Fruit fly (Drosophila melanogaster) whole organism, wandering third instar larva: ENCODE results near the gene wol.

ENCODE experiments used
- Abd-B ChIP-seq: fragments of >200 bp; optimal IDR thresholded peaks from 2 replicates; lab custom pipeline; 2017; ENCODE audit warnings: missing biosample characterization, missing genetic modification characterization
- CG32264 ChIP-seq: fragments of 200-800 bp; sonication (Bioruptor generic); optimal IDR thresholded peaks from 2 replicates; lab custom pipeline; 2016; ENCODE audit warnings: missing biosample characterization, missing genetic modification characterization
- CG9705 ChIP-seq: fragments of 200-800 bp; sonication (Bioruptor generic); optimal IDR thresholded peaks from 2 replicates; lab custom pipeline; 2018; ENCODE audit warnings: missing biosample characterization, mild to moderate bottlenecking, missing genetic modification characterization
- CrebA ChIP-seq: fragments of 200-800 bp; sonication (Bioruptor generic); optimal IDR thresholded peaks from 2 replicates; lab custom pipeline; 2016; ENCODE audit warnings: missing biosample characterization, mild to moderate bottlenecking, missing genetic modification characterization, borderline replicate concordance
- Dfd ChIP-seq: fragments of >200 bp; optimal IDR thresholded peaks from 2 replicates; lab custom pipeline; 2017; ENCODE audit warnings: missing biosample characterization, missing genetic modification characterization
- Dif ChIP-seq: fragments of 200-275, 200-300 bp; sonication (Bioruptor generic); optimal IDR thresholded peaks from 2 replicates; lab custom pipeline; 2018; ENCODE audit warnings: missing biosample characterization, missing genetic modification characterization; ENCODE audit not compliant: partially characterized antibody
- GATAd ChIP-seq: sonication (Bioruptor generic); optimal IDR thresholded peaks from 2 replicates; lab custom pipeline; 2016; ENCODE audit warnings: missing biosample characterization, missing genetic modification characterization
- HLH106 ChIP-seq: fragments of 200-800 bp; optimal IDR thresholded peaks from 3 replicates; lab custom pipeline; 2019; ENCODE audit warnings: missing biosample characterization, mild to moderate bottlenecking, missing genetic modification characterization, moderate library complexity
- Hnf4 ChIP-seq: fragments of 200-800 bp; sonication (Bioruptor generic); optimal IDR thresholded peaks from 2 replicates; lab custom pipeline; 2016; ENCODE audit warnings: missing biosample characterization, mild to moderate bottlenecking, missing genetic modification characterization
- Hr78 ChIP-seq: fragments of >200 bp; optimal IDR thresholded peaks from 2 replicates; lab custom pipeline; 2017; ENCODE audit warnings: missing biosample characterization, missing genetic modification characterization
- Hr83 ChIP-seq: fragments of 200-300 bp; sonication (Bioruptor generic); optimal IDR thresholded peaks from 2 replicates; lab custom pipeline; 2016; ENCODE audit warnings: missing biosample characterization, mild to moderate bottlenecking, missing genetic modification characterization, moderate library complexity; ENCODE audit not compliant: poor library complexity, severe bottlenecking
- Jra ChIP-seq: sonication (Bioruptor generic); optimal IDR thresholded peaks from 2 replicates; lab custom pipeline; 2016; ENCODE audit warnings: missing biosample characterization, missing genetic modification characterization
- Mio ChIP-seq: sonication (Bioruptor generic); optimal IDR thresholded peaks from 2 replicates; lab custom pipeline; 2016; ENCODE audit warnings: missing biosample characterization, missing genetic modification characterization
- Myc ChIP-seq: fragments of >200 bp; optimal IDR thresholded peaks from 2 replicates; lab custom pipeline; 2017
- N ChIP-seq: fragments of >200 bp; optimal IDR thresholded peaks from 2 replicates; lab custom pipeline; 2018; ENCODE audit warnings: missing biosample characterization, missing external identifiers, missing genetic modification characterization
- OdsH ChIP-seq: fragments of 200-800 bp; sonication (Bioruptor generic); optimal IDR thresholded peaks from 2 replicates; lab custom pipeline; 2016; ENCODE audit warnings: missing biosample characterization, mild to moderate bottlenecking, missing genetic modification characterization
- Rel ChIP-seq, 2 experiments: fragments of 200-800 bp; sonication (Bioruptor generic) in 1 of 2; optimal IDR thresholded peaks; 2 replicates in 1 of 2; 3 replicates in 1 of 2; lab custom pipeline; 2016 to 2019; ENCODE audit warnings: mild to moderate bottlenecking in 2 of 2, missing biosample characterization in 2 of 2, missing genetic modification characterization in 2 of 2, moderate library complexity in 1 of 2
- Sp1 ChIP-seq: fragments of 200-800 bp; sonication (Bioruptor generic); optimal IDR thresholded peaks from 3 replicates; lab custom pipeline; 2019; ENCODE audit warnings: missing biosample characterization, mild to moderate bottlenecking, missing genetic modification characterization, moderate library complexity
- Vsx2 ChIP-seq: fragments of 200-300, 225-300 bp; sonication (Bioruptor generic); optimal IDR thresholded peaks from 2 replicates; lab custom pipeline; 2018; ENCODE audit warnings: missing biosample characterization, missing genetic modification characterization; ENCODE audit not compliant: partially characterized antibody
- br ChIP-seq: fragments of 200-800 bp; sonication (Bioruptor generic); optimal IDR thresholded peaks from 2 replicates; lab custom pipeline; 2016; ENCODE audit warnings: missing biosample characterization, missing genetic modification characterization
- brk ChIP-seq: fragments of 200-800 bp; sonication (Bioruptor generic); optimal IDR thresholded peaks from 2 replicates; lab custom pipeline; 2016; ENCODE audit warnings: missing biosample characterization, mild to moderate bottlenecking, missing genetic modification characterization
- dl ChIP-seq, 2 experiments: fragments of 175-275, 200-275 bp in 1 of 2; fragments of 200-275 bp in 1 of 2; sonication (Bioruptor generic); optimal IDR thresholded peaks; lab custom pipeline; 2018; ENCODE audit warnings: mild to moderate bottlenecking in 2 of 2, missing biosample characterization in 2 of 2, missing genetic modification characterization in 2 of 2, moderate library complexity in 2 of 2; ENCODE audit not compliant: partially characterized antibody in 2 of 2, insufficient read depth in 1 of 2
- dmrt93B ChIP-seq: fragments of 200-800 bp; sonication (Bioruptor generic); optimal IDR thresholded peaks from 2 replicates; lab custom pipeline; 2018; ENCODE audit warnings: missing biosample characterization, mild to moderate bottlenecking, missing genetic modification characterization
- dsf ChIP-seq: sonication (Bioruptor generic); optimal IDR thresholded peaks from 2 replicates; lab custom pipeline; 2016; ENCODE audit warnings: missing biosample characterization, missing genetic modification characterization, borderline replicate concordance
- ey ChIP-seq: fragments of 200-800 bp; sonication (Bioruptor generic); optimal IDR thresholded peaks from 2 replicates; lab custom pipeline; 2016; ENCODE audit warnings: missing biosample characterization, missing genetic modification characterization
- foxo ChIP-seq, 2 experiments: fragments of 200-800 bp; sonication (Bioruptor generic); optimal IDR thresholded peaks; 2 replicates in 1 of 2; 3 replicates in 1 of 2; lab custom pipeline; 2016 to 2017; ENCODE audit warnings: missing biosample characterization in 2 of 2, missing genetic modification characterization in 2 of 2
- fru ChIP-seq: fragments of 200-800 bp; sonication (Bioruptor generic); optimal IDR thresholded peaks from 3 replicates; lab custom pipeline; 2016; ENCODE audit warnings: missing biosample characterization, mild to moderate bottlenecking, missing genetic modification characterization
- h ChIP-seq: fragments of 200-800 bp; sonication (Bioruptor generic); optimal IDR thresholded peaks from 3 replicates; lab custom pipeline; 2016; ENCODE audit warnings: missing biosample characterization, mild to moderate bottlenecking, missing genetic modification characterization
- jim ChIP-seq: fragments of 175-275, 200-325 bp; sonication (Bioruptor generic); optimal IDR thresholded peaks from 2 replicates; lab custom pipeline; 2016; ENCODE audit warnings: missing biosample characterization, mild to moderate bottlenecking, missing genetic modification characterization
- lola ChIP-seq: fragments of >200 bp; optimal IDR thresholded peaks from 2 replicates; lab custom pipeline; 2017; ENCODE audit warnings: missing biosample characterization, missing genetic modification characterization
- pan ChIP-seq: fragments of >200 bp; optimal IDR thresholded peaks from 2 replicates; lab custom pipeline; 2017
- psq ChIP-seq: fragments of 200-800 bp; sonication (Bioruptor generic); optimal IDR thresholded peaks from 3 replicates; lab custom pipeline; 2017; ENCODE audit warnings: missing biosample characterization, mild to moderate bottlenecking, missing genetic modification characterization, moderate library complexity
- rgr ChIP-seq: fragments of 200-800 bp; sonication (Bioruptor generic); optimal IDR thresholded peaks from 3 replicates; lab custom pipeline; 2016; ENCODE audit warnings: missing biosample characterization, mild to moderate bottlenecking, missing genetic modification characterization
- sage ChIP-seq: fragments of 200-800 bp; sonication (Bioruptor generic); optimal IDR thresholded peaks from 2 replicates; lab custom pipeline; 2016; ENCODE audit warnings: missing biosample characterization, mild to moderate bottlenecking, missing genetic modification characterization
- sv ChIP-seq: fragments of 200-800 bp; sonication (Bioruptor generic); optimal IDR thresholded peaks from 3 replicates; lab custom pipeline; 2016; ENCODE audit warnings: missing biosample characterization, missing genetic modification characterization
- tai ChIP-seq: sonication (Bioruptor generic); optimal IDR thresholded peaks from 2 replicates; lab custom pipeline; 2016; ENCODE audit warnings: missing biosample characterization, missing genetic modification characterization
- usp ChIP-seq: fragments of >200 bp; optimal IDR thresholded peaks from 2 replicates; lab custom pipeline; 2017; ENCODE audit warnings: missing biosample characterization, missing genetic modification characterization
- woc ChIP-seq: sonication (Bioruptor generic); optimal IDR thresholded peaks from 2 replicates; lab custom pipeline; 2016; ENCODE audit warnings: missing biosample characterization, mild to moderate bottlenecking, missing genetic modification characterization

Gene wol

DNA sequence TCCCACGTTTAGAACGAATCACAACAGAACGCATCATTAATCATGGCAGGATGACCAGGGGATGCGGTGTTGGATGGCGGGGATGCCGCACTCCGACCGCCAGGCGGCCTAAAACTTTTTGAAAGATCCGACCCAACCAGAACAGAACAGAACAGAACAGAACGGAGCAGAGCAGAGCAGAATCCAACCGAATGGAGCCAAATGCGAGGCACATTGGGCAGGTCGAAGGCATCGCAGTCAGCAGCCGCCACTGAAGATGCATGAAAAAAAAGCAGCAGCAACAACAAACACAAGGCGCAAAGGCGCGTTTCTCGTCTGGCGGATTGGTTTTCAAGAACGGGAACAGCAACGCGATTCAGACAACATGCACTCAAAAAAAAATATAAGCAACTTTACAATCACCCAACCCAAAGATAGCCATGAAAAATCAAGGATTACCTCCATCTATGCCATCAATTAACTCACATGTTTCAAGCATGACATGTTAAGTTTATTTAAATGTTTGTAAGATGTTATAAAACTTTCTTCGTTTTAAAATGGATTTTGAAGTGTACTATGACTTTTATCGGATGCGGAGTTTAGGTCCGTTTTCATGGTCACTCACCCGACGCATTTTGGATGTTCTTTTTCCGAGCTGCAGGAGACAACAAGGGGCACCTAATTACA lies 23.3 kb downstream of the wol start (continued):
- TF ChIP-seq br (GFP tag; lab: Kevin White, UChicago) (peak; percentile 97), tai (GFP tag; lab: Kevin White, UChicago) (peak; percentile 92), CrebA (GFP tag; lab: Kevin White, UChicago) (peak; percentile 70), dsf (GFP tag; lab: Kevin White, UChicago) (peak; percentile 75), Dif (no peak), fru (peak; percentile 97)
- TF ChIP-seq, all 38 proteins: peak for 27

- TF ChIP-seq sv (GFP tag; lab: Kevin White, UChicago) (peak; percentile 97), tai (GFP tag; lab: Kevin White, UChicago) (peak; percentile 93), Hnf4 (GFP tag; lab: Kevin White, UChicago) (peak; percentile 98), CG32264 (peak; percentile 86), woc (GFP tag; lab: Kevin White, UChicago) (peak; percentile 95), Dfd (peak; percentile 27), psq (GFP tag; lab: Kevin White, UChicago) (peak; percentile 98), usp (no peak), N (no peak), fru (peak; percentile 98), Mio (peak; percentile 73), foxo (GFP tag; optimal IDR thresholded peaks at IDR 0.05; lab: Kevin White, UChicago) (peak; percentile 50 to 99), Hr83 (peak; percentile 0), rgr (GFP tag; lab: Kevin White, UChicago) (peak; percentile 99), br (GFP tag; lab: Kevin White, UChicago) (peak; percentile 98), OdsH (GFP tag; lab: Kevin White, UChicago) (peak; percentile 99), Sp1 (peak; percentile 99), jim (GFP tag; lab: Kevin White, UChicago) (no peak), lola (GFP tag; lab: Kevin White, UChicago) (no peak), HLH106 (tag; lab: Kevin White, UChicago) (peak; percentile 96), Abd-B (no peak), h (peak; percentile 99), GATAd (peak; percentile 33), dl (GFP tag; optimal IDR thresholded peaks at IDR 0.05; lab: Kevin White, UChicago; ENCODE audit: insufficient read depth in 1 of 2, partially characterized antibody in 2 of 2) (peak; percentile 37 to 64), ey (GFP tag; lab: Kevin White, UChicago) (peak; percentile 97), Dif (peak; percentile 78), pan (lab: Kevin White, UChicago) (no peak), Myc (lab: Kevin White, UChicago) (no peak), dmrt93B (GFP tag; lab: Kevin White, UChicago) (peak; percentile 94), Hr78 (GFP tag; lab: Kevin White, UChicago) (no peak), sage (peak; percentile 98), dsf (GFP tag; lab: Kevin White, UChicago) (peak; percentile 92), brk (GFP tag; lab: Kevin White, UChicago) (peak; percentile 99), Vsx2 (GFP tag; lab: Kevin White, UChicago) (peak; percentile 7), CrebA (GFP tag; lab: Kevin White, UChicago) (peak; percentile 94), CG9705 (GFP tag; lab: Kevin White, UChicago) (peak; percentile 94), Jra (GFP tag; lab: Kevin White, UChicago) (peak; percentile 96), Rel (GFP tag; optimal IDR thresholded peaks at IDR 0.05; lab: Kevin White, UChicago) (peak; percentile 98), Rel (tag; optimal IDR thresholded peaks at IDR 0.05; lab: Kevin White, UChicago) (peak; percentile 79)
Measured at dm6 chr2L:8277561-8278201, 25.1 kb downstream of the wol start.
